Worm (Caenorhabditis elegans): ENCODE results near the gene ZK632.14.

The ZK632.14 gene

ce11 chrIII:9818763-9819162 is 5.5 kb downstream of the ZK632.14 start, which contains the start of gene panl-3 (continued):
- TF ChIP-seq egl-44 (GFP tag; IDR thresholded peaks at IDR 0.05) (no peak), unc-130 (GFP tag; optimal IDR thresholded peaks at IDR 0.05) (no peak), cebp-2 (GFP tag; IDR thresholded peaks at IDR 0.05) (no peak), egrh-3 (GFP tag; IDR thresholded peaks at IDR 0.05) (no peak), Y53G8AR.9 (GFP tag; conservative IDR thresholded peaks at IDR 0.05) (no peak), ets-4 (GFP tag; optimal IDR thresholded peaks at IDR 0.05) (no peak), F39B2.1 (GFP tag; IDR thresholded peaks at IDR 0.05) (no peak), ccch-3 (GFP tag; optimal IDR thresholded peaks at IDR 0.05) (no peak), ceh-58 (GFP tag; IDR thresholded peaks at IDR 0.05) (no peak), ztf-22 (GFP tag; optimal IDR thresholded peaks at IDR 0.05) (no peak), Y95B8A.8 (GFP tag; IDR thresholded peaks at IDR 0.05) (no peak), D2030.7 (GFP tag; IDR thresholded peaks at IDR 0.05) (0 out of 2 replicates have a peak, but pooled peaks have one; percentile 19), mxl-1 (tag; optimal IDR thresholded peaks at IDR 0.05) (no peak), ztf-3 (GFP tag; optimal IDR thresholded peaks at IDR 0.05) (no peak), atf-7 (tag; optimal IDR thresholded peaks at IDR 0.05) (no peak), nhr-27 (tag; optimal IDR thresholded peaks at IDR 0.05) (no peak), sptf-2 (GFP tag; optimal IDR thresholded peaks at IDR 0.05) (no peak), attf-6 (GFP tag; IDR thresholded peaks at IDR 0.05) (no peak), nhr-179 (tag; optimal IDR thresholded peaks at IDR 0.05) (no peak), ceh-79 (tag; optimal IDR thresholded peaks at IDR 0.05) (no peak), bed-2 (GFP tag; IDR thresholded peaks at IDR 0.05) (no peak), lsl-1 (GFP tag; optimal IDR thresholded peaks at IDR 0.05) (no peak), F55B11.4 (tag; optimal IDR thresholded peaks at IDR 0.05; ENCODE audit: borderline replicate concordance, insufficient read depth) (no peak), hsf-1 (GFP tag; IDR thresholded peaks at IDR 0.05) (peak; percentile 26; the same call in 1 of the 2 replicates), pbrm-1 (GFP tag; IDR thresholded peaks at IDR 0.05) (0 out of 2 replicates have a peak, but pooled peaks have one; percentile 12), let-607 (tag; optimal IDR thresholded peaks at IDR 0.05) (peak; percentile 39 to 46), die-1 (tag; optimal IDR thresholded peaks at IDR 0.05) (no peak), hlh-26 (GFP tag; conservative IDR thresholded peaks at IDR 0.05) (no peak), F37B4.10 (GFP tag; IDR thresholded peaks at IDR 0.05) (no peak), dpl-1 (GFP tag; optimal IDR thresholded peaks at IDR 0.05) (peak; percentile 0), ekl-4 (GFP tag; IDR thresholded peaks at IDR 0.05) (no peak; the same call in 1 of the 2 replicates), F57C9.4 (tag; optimal IDR thresholded peaks at IDR 0.05) (no peak), madf-10 (tag; optimal IDR thresholded peaks at IDR 0.05) (no peak), bed-1 (GFP tag; IDR thresholded peaks at IDR 0.05) (no peak), nfya-1 (tag; optimal IDR thresholded peaks at IDR 0.05; ENCODE audit: borderline replicate concordance, insufficient read depth) (no peak), gei-17 (GFP tag; optimal IDR thresholded peaks at IDR 0.05) (no peak), pha-4 (tag; optimal IDR thresholded peaks at IDR 0.05) (no peak), nfya-2 (GFP tag; IDR thresholded peaks at IDR 0.05) (no peak), ztf-6 (GFP tag; IDR thresholded peaks at IDR 0.05) (0 out of 2 replicates have a peak, but pooled peaks have one; percentile 66), mel-28 (tag; optimal IDR thresholded peaks at IDR 0.05; ENCODE audit: borderline replicate concordance) (no peak), tbp1 (GFP tag; optimal IDR thresholded peaks at IDR 0.05) (no peak), F49E8.2 (tag; optimal IDR thresholded peaks at IDR 0.05; ENCODE audit: insufficient read depth) (no peak), C06A6.2 (GFP tag; conservative IDR thresholded peaks at IDR 0.05) (no peak), mes-4 (tag; optimal IDR thresholded peaks at IDR 0.05) (no peak), lin-54 (GFP tag; optimal IDR thresholded peaks at IDR 0.05) (peak; percentile 36), ceh-40 (GFP tag; IDR thresholded peaks at IDR 0.05) (no peak), ztf-28 (GFP tag; IDR thresholded peaks at IDR 0.05) (no peak), dpff-1 (tag; optimal IDR thresholded peaks at IDR 0.05) (no peak), lin-40 (tag; optimal IDR thresholded peaks at IDR 0.05) (peak; percentile 37), Y67H2A.10 (GFP tag; conservative IDR thresholded peaks at IDR 0.05) (no peak)
